Worm (Caenorhabditis elegans) whole organism, mixed stage, embryonic: Measurements from ENCODE around the gene Y105C5B.25.

ENCODE experiments used
- blmp-1 ChIP-seq: fragments of 150-350 bp; optimal IDR thresholded peaks from 2 replicates; lab custom pipeline; 2014; ENCODE audit warnings: missing biosample characterization, missing genetic modification characterization
- ceh-39 ChIP-seq: fragments of 150-350 bp; optimal IDR thresholded peaks from 2 replicates; lab custom pipeline; 2014; ENCODE audit warnings: missing biosample characterization, missing genetic modification characterization
- elt-1 ChIP-seq: sonication (generic microtip); optimal IDR thresholded peaks from 2 replicates; lab custom pipeline; 2017; ENCODE audit warnings: missing genetic modification characterization, mild to moderate bottlenecking, missing compliant biosample characterization, antibody characterized with exemption, moderate library complexity, borderline replicate concordance; ENCODE audit not compliant: insufficient read depth
- lin-13 ChIP-seq: fragments of 150-350 bp; optimal IDR thresholded peaks from 2 replicates; lab custom pipeline; 2014; ENCODE audit warnings: missing biosample characterization, missing genetic modification characterization
- mep-1 ChIP-seq: fragments of 150-350 bp; optimal IDR thresholded peaks from 2 replicates; lab custom pipeline; 2017; ENCODE audit warnings: missing biosample characterization, missing genetic modification reagents, missing genetic modification characterization, inconsistent platforms
- sptf-1 ChIP-seq: sonication (generic microtip); optimal IDR thresholded peaks from 2 replicates; lab custom pipeline; 2017; ENCODE audit warnings: mild to moderate bottlenecking, missing genetic modification characterization, moderate library complexity, missing compliant biosample characterization
- ztf-11 ChIP-seq: fragments of 150-350 bp; optimal IDR thresholded peaks from 2 replicates; lab custom pipeline; 2014; ENCODE audit warnings: missing biosample characterization, missing genetic modification characterization

ce11 chrIV:16192754-16193153 lies 45.8 kb upstream of the Y105C5B.25 start:
- TF ChIP-seq lin-13 (no peak), sptf-1 (tag; lab: Kevin White, UChicago) (no peak), ceh-39 (no peak), blmp-1 (tag; lab: Kevin White, UChicago) (no peak), ztf-11 (tag; lab: Kevin White, UChicago) (no peak), elt-1 (tag; lab: Kevin White, UChicago) (no peak), mep-1 (no peak)
